Fruit fly (Drosophila melanogaster) whole organism, larva: Measurements from ENCODE around the gene Vti1a.

Experiments used
- noc ChIP-seq: fragments of 200-800 bp; sonication (Bioruptor generic); optimal IDR thresholded peaks from 3 replicates; lab custom pipeline; 2019; ENCODE audit warnings: missing biosample characterization, mild to moderate bottlenecking, missing genetic modification characterization, moderate library complexity

Gene Vti1a

DNA sequence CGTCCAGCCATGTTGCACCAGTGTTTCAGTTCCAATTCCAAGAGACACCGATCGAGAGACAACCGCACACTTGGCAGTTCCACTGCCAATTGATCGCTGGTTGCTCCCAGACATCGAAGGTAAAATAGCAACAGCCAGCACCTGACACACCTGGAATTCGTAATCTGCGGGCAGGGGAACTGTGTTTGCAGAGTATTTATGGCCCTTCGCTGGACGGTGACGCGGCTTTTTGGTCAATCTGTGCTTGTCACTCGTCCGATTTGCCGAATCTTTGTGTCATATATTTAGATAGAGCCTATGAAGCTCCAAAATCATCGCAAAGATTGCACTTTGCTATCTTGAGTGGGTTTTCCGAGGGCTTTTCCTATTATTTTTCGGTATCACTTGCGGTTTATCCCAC is 4.9 kb downstream of the Vti1a start, which contains the start of gene hiro:
Gene hiro (minus strand): TSS at position 101 of the 400 bp plus-strand sequence.
- TF ChIP-seq noc: peak; percentile 21

DNA sequence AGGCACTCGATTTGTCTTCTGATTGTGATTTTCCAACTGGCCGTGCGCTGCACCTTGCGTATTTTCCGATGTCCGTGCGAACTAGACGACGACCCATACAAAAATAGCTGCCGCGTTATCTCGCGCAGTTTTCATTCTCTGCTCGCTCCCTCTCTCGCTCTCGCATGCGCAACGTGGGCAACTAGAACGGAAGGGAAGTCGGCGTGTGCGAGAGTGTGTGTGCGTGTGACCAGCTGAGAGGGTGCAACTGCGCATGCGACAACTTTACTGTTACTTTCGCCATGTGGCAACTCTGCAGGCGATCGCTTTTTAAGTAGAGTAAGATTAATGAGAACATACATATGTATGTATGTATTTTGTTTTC is 7.3 kb downstream of the Vti1a start, which contains the start of gene ebd1:
Gene ebd1 (minus strand): TSS at position 109 of the 364 bp plus-strand sequence.
- no peak for TF ChIP-seq noc

DNA sequence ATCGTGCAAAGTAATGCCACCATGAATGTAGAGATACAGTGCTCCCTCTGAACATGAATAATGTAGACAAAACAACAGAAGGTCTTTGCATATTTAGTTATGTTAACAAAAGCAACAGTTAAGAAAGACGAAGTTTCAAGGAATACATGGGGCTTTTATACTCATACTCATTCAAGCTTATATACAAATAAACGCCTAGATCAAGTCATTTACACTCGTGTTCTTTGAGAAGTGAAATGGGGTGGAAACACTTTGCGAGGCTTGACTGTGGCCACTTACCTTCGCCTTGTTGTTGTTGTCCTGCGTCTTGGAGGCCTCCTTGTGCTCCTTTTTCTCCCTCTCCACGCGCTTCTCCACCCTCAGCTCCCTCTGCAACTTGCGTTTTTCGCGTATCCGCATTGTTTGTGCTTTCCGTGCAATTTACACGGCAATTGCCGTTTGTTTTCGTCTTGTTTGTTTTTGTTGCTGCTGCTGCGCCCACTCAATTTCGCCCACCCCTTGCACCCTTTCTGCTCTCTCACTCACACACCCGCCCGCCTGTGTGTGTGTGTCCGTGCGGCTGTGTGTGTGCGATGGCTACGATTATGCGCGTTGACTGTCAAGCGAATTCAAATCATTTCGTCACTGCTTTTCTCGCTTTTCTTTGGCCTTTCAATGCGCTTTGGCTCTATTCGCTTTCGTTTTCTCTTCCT is 7.8 kb downstream of the Vti1a start:
- no peak for TF ChIP-seq noc

DNA sequence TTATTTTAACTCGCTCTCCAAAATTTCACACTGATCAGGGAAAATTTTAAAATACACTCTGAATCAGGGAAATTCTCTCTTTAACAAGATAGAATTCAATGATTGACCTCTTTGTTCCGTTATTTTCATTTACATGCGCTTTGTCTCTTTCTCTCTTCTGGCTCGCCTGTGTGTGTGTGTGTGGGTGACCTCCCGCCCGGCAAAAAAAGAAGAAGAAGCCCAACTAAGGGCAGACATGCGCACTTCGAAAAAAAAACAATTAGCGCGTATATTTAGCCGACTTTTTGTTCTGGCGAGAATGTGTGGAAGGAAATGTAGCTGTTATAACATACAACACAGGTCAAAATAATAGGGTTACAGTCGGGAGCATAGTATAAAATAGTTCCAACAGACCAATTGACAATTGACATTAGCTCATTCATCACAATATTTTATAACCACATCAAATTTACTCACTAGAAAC is 10.3 kb downstream of the Vti1a start, which contains the start of gene CG3386:
Gene CG3386 (minus strand): TSS at position 51 of the 463 bp plus-strand sequence.
- no peak for TF ChIP-seq noc

DNA sequence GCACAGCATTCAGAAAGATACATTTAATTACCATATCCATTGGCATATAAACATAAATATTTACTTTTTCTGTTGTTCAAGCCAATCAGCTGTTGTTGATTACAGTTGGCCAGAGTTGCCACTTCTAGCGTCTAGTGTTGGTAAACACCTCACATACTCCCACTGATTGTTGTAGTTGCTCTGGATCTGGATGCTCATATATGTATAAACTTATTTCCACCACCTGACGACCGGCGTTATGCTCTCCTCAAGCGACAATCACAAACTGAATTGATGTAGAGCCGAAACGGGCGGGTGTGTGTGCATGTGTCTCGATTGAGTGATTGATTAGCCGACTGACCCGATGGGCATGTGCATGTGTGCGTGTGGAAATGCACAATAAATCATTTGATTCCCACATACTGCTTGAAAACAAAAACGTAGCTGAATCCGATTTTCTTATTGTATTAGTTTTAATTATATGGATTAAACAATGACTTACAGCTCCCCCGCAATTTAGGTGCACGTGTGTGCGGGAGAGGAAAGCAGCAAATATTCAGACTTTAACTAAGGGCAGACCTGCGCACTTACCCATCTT is 10.8 kb downstream of the Vti1a start:
- TF ChIP-seq noc: no peak

DNA sequence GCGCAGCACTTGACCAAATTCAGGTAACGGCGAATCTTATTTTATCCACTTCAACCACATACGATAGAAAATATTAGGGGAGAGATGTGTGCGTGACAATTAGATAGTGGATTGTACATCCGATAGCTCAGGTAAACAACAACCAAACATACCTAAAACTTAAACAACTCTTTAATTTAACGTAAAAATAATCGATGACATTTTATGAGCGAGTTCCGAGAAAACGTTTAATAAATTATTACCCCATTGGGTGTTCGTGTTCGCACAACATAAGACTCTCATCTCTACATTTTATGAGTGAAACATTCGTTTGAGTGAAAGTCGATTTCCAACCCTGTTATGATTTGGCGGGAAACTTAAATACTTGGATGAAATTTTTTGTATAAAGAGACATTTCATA is 12.5 kb downstream of the Vti1a start, which contains the start of gene CG17129:
Gene CG17129 (minus strand): TSS at position 69 of the 400 bp plus-strand sequence.
- peak; percentile 72 for TF ChIP-seq noc

DNA sequence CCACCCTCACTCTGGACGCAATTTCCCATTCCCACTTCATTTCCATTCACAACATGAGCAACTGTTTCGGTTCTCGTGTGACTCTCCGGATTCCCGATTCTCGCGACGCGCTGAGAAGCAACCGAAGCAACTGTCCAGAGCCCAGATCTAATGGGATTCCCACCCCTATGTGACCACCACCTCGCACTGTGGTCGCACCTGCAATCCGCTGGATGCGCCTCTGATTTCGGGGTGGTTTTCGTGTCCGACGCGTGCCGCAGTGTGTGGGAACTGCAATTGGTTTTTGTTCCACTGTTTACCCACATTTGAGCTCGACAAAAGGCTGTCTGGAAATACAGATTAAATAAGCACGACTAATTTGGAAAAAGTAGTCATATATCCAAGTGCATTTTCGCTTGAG is 16.9 kb downstream of the Vti1a start:
- TF ChIP-seq noc: no peak

DNA sequence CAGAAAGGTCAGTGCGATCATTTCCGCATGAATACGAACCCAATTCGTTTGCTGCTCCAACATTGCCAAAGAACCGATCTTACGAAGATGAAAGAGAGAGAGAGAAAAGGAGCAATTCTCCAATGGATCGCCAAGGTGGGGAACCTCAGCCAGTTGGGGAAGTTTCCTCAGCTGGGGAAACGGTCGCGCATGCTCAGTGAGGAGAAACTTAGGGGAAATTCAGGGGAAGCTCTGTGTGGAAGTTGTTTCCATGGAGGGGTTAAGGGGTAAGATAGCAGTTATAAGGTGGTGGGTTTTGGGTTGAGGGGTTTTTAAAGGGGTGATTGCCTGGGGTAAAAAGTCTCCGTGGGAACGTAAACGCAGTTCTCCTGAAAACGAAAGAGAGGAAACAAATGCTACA is 19.4 kb downstream of the Vti1a start:
- TF ChIP-seq noc: no peak

DNA sequence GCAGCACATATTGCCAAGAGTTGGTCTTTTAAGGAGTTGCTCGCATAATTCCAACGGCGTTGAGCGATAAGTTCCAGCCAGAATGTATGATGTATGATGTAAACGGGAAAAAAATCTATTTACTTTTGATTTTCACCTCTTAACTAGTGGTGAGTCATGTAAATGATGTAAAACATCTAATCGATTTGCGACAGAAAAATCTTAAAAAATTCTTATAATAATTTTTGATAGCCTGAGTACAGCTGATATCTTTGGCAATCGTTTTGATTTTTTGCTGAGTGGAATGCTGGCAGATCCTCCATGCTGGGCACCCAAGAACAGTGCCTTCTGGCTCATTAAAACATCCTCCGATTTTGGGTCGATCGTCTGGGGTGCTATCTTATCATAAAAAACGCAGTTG is 26.2 kb downstream of the Vti1a start:
- TF ChIP-seq noc: no peak

DNA sequence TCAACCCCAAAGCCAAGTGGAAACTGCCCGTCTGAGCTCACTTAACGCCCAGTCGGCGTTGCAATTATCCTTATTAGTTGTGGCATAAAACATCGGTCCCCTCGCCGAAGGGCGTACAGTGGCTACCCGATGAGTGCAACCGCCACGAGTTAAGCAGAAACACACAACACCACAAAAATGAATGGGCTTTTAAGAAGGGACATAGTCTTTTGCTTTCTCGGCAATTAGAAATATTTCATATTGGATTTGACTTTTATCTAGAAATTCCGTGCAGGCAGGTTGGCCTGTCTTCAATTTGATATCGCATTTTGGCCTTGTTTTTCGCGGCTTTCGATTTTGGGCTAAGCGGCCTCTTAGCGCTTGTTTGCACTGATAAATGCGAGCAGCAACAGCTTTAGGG is 28.8 kb downstream of the Vti1a start:
- no peak for TF ChIP-seq noc

DNA sequence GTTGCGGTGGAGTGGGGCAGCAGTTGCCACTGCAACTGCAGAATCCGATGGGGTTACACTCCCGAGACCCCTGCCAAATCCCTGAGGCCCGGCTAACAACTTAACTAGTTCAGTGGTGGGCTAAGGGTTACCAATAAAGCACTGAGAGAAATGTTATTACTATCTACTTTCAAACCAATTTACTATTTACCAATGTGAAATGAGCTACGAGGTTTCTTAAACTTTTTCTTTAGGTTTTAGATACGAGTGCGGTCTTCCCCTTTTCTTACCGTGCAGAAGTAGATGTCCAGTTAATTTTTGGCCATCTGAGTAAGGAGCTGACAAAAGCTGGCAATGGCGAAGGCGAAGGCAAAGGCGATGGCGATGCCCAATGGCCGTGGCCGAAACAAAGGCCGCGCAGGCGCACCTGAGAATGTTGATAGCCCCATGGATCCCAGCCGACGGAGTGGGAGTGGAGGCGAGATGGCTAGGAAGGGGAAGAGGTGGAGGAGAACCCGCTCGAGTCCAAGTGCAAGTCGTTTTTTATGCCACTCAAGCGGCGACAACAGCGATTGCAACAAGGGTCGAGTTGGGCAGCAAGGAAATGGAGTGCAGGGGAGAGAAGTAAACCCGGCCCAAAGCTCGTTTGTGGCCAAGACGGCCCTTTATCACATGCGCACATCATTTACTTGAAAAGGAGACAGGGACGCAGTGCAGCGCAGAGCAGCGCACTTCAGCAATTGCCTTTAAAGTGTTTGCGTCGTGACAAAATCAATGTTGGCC is 32.2 kb downstream of the Vti1a start:
- no peak for TF ChIP-seq noc

DNA sequence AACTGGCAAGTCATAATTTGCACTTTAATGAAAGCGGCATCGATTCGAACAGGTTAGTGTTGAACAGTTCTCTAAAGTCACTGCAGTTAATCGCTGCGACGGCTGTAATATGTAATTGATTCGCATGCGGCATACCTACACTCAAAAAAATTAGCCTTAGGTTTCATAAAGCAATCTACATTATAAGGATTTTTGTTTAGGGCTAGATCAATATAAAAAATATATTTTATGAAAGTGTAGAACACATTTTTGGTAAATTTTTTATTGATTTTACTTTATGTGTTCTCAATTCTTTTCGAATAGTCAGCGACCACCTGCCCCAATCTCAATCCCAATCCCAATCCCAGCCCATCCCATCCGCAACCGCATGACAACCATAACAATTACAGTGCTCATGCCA is 34.4 kb downstream of the Vti1a start:
- no peak for TF ChIP-seq noc

DNA sequence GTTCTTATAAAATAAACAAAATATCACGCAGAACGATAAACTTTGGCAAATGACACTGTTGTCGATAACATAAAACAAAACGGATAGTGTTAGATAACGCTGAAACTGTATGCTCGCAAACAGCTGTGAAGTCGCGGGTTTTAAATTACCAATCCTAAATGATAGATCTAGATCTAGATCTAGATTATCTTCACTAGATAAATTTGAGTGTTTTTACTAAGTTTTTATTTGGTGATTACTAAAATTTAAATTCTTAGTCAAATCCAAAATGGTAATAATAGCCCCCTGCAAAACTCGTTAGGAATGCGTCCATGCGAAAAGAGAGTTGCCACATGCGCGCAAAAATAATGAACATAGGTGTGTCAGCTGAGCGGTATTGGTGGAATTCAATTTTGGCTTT is 38.7 kb downstream of the Vti1a start, which contains the start of the genes MED30 and Rev1:
Gene MED30 (minus strand): TSS at position 71 of the 400 bp plus-strand sequence.
Gene Rev1 (plus strand): TSS at position 345 of the 400 bp plus-strand sequence.
- peak; percentile 92 for TF ChIP-seq noc

DNA sequence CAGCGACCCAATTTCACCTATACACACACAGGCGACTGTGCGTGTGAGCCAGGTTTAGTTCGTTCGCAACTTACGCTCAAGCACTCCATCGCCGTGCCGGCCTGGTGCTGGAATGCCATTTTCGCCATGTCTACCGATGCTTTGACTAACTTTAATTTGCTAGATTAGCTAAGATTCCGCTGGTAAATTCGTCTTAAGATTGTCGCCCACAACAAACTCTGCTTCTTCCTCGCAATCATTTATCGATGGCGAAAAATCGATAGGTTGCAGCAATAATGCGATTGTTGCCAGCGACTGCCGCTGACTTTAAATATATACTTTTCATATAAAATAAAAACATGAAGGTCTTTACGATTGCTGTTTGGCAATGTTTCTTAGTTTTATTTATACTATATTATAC is 40.1 kb downstream of the Vti1a start, which contains the start of gene CG3402:
Gene CG3402 (minus strand): TSS at position 245 of the 400 bp plus-strand sequence.
- no peak for TF ChIP-seq noc

DNA sequence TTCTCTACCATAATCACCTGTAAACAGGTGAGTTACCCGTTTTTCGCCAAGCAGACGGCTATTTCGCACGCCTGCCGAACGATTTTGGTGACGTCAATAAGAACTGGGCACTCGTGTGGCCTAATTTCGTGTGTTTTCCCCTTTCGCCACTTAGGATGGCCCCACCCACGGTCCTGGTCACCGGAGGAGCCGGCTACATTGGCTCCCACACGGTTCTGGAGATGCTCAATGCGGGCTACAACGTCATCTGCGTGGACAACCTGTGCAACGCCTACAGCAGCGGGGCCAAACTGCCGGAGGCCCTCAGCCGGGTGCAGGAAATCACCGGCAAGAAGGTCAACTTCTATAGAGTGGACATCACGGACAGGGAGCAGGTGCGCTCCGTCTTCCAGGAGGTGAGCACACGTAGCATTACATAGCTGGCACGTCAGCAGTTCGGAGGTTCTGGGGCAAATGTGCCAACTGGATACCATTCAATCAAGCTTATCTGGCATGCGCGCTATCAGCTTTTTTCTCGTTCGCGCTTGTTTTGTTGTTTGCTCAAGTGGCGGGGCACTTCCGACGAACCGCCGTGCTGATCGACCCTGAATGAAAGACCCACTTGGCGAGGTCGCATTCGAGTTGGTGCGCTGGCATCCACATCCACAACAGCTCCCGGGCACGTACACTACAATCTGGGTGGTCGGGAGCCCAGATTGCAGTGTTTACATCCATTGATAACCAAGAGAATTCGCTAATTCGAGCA is 43.5 kb downstream of the Vti1a start:
- no peak for TF ChIP-seq noc
